Worm (Caenorhabditis elegans) whole organism, mixed stage, embryonic: Measurements from ENCODE around the gene C33H5.1.

ENCODE experiments used
- ceh-43 ChIP-seq: fragments of 200-800 bp; sonication (Bioruptor generic); optimal IDR thresholded peaks from 2 replicates; lab custom pipeline; 2018; ENCODE audit warnings: mild to moderate bottlenecking, missing genetic modification characterization, moderate library complexity, missing compliant biosample characterization
- ces-1 ChIP-seq: fragments of 150-350 bp; optimal IDR thresholded peaks from 2 replicates; lab custom pipeline; 2014; ENCODE audit warnings: missing biosample characterization, missing genetic modification reagents, missing genetic modification characterization
- elt-1 ChIP-seq: sonication (generic microtip); optimal IDR thresholded peaks from 2 replicates; lab custom pipeline; 2017; ENCODE audit warnings: missing genetic modification characterization, mild to moderate bottlenecking, missing compliant biosample characterization, antibody characterized with exemption, moderate library complexity, borderline replicate concordance; ENCODE audit not compliant: insufficient read depth
- elt-3 ChIP-seq: fragments of 150-350 bp; optimal IDR thresholded peaks from 2 replicates; lab custom pipeline; 2014; ENCODE audit warnings: missing biosample characterization, missing genetic modification characterization
- hlh-1 ChIP-seq: fragments of 150-350 bp; optimal IDR thresholded peaks from 2 replicates; lab custom pipeline; 2014; ENCODE audit warnings: missing biosample characterization, missing genetic modification reagents, missing genetic modification characterization
- lin-13 ChIP-seq: fragments of 150-350 bp; optimal IDR thresholded peaks from 2 replicates; lab custom pipeline; 2014; ENCODE audit warnings: missing biosample characterization, missing genetic modification characterization
- lsy-2 ChIP-seq: fragments of 150-350 bp; optimal IDR thresholded peaks from 2 replicates; lab custom pipeline; 2014; ENCODE audit warnings: missing biosample characterization, missing genetic modification characterization
- mep-1 ChIP-seq: fragments of 150-350 bp; optimal IDR thresholded peaks from 2 replicates; lab custom pipeline; 2017; ENCODE audit warnings: missing biosample characterization, missing genetic modification reagents, missing genetic modification characterization, inconsistent platforms
- nhr-237 ChIP-seq: fragments of 150-350 bp; optimal IDR thresholded peaks from 2 replicates; lab custom pipeline; 2014; ENCODE audit warnings: missing biosample characterization, missing genetic modification characterization
- nhr-76 ChIP-seq: sonication (generic microtip); optimal IDR thresholded peaks from 2 replicates; lab custom pipeline; 2017; ENCODE audit warnings: missing biosample characterization, missing genetic modification characterization
- pha-4 ChIP-seq: fragments of 150-350 bp; optimal IDR thresholded peaks from 2 replicates; lab custom pipeline; 2018; ENCODE audit warnings: missing biosample characterization, missing genetic modification reagents, missing genetic modification characterization
- ztf-11 ChIP-seq: fragments of 150-350 bp; optimal IDR thresholded peaks from 2 replicates; lab custom pipeline; 2014; ENCODE audit warnings: missing biosample characterization, missing genetic modification characterization

DNA sequence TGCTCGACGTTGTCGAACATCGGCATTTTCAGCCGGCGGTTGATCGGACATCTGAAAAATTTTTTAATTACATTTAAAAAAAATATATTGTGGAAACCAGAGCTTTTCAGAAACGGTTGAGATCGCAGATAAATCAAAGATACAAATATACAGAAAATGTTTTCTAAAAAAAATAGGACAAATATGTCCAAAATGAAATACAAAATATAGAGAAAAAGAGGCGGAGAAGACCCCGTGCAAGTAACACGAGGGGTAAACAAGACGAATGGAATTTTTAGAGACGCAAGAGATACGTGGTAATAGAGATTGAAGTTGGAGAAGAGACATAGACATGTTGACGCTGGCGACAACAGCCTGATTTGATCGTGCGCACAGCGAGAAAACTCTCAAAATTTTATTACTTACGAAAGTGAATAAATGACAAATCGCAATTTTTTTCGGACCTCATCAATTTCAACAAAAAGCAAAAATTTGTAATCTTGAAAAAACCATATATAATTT lies 7.0 kb downstream of the C33H5.1 start, which contains the start of gene cdgs-1:
- TF ChIP-seq ces-1 (GFP tag; lab: Kevin White, UChicago) = peak; percentile 83
- no peak for TF ChIP-seq nhr-76 (tag; lab: Kevin White, UChicago)
- TF ChIP-seq elt-3 (tag; lab: Kevin White, UChicago) = no peak
- TF ChIP-seq ztf-11 (tag; lab: Kevin White, UChicago) = no peak
- TF ChIP-seq pha-4 (tag; lab: Kevin White, UChicago) = no peak
- TF ChIP-seq lin-13 (tag; lab: Kevin White, UChicago) = no peak
- TF ChIP-seq ceh-43 (GFP tag; lab: Kevin White, UChicago) = no peak
- TF ChIP-seq mep-1 (tag; lab: Kevin White, UChicago) = no peak
- TF ChIP-seq lsy-2 (tag; lab: Kevin White, UChicago) = no peak
- no peak for TF ChIP-seq nhr-237 (tag; lab: Kevin White, UChicago)
- TF ChIP-seq elt-1 (tag; lab: Kevin White, UChicago) = no peak
- TF ChIP-seq hlh-1 = no peak
